Worm (Caenorhabditis elegans) whole organism, early embryonic: Measurements from ENCODE around the gene tbx-8.

Experiments used
- aly-1 ChIP-seq: sonication (generic microtip); optimal IDR thresholded peaks from 2 replicates; lab custom pipeline; 2016; ENCODE audit warnings: missing genetic modification characterization, missing compliant biosample characterization
- ama-1 ChIP-seq: fragments of 150-350 bp; optimal IDR thresholded peaks from 2 replicates; lab custom pipeline; 2014
- ceh-13 ChIP-seq: fragments of 200-800 bp; sonication (Bioruptor generic); optimal IDR thresholded peaks from 2 replicates; lab custom pipeline; 2018; ENCODE audit warnings: mild to moderate bottlenecking, missing genetic modification characterization, missing compliant biosample characterization
- ceh-36 ChIP-seq: sonication (generic microtip); optimal IDR thresholded peaks from 2 replicates; lab custom pipeline; 2016; ENCODE audit warnings: missing genetic modification characterization, inconsistent platforms, missing compliant biosample characterization
- flt-1 ChIP-seq: fragments of 200-800 bp; sonication (Bioruptor generic); IDR thresholded peaks from 2 replicates; pipeline ENCODE4 v1.3.6; 2022; ENCODE audit warnings: missing genetic modification characterization, missing compliant biosample characterization
- hmbx-1 ChIP-seq: sonication (generic microtip); optimal IDR thresholded peaks from 2 replicates; lab custom pipeline; 2016; ENCODE audit warnings: mild to moderate bottlenecking, missing genetic modification characterization, missing compliant biosample characterization
- hmg-4 ChIP-seq: fragments of 200-800 bp; sonication (Bioruptor generic); optimal IDR thresholded peaks from 2 replicates; lab custom pipeline; 2018; ENCODE audit warnings: mild to moderate bottlenecking, missing genetic modification characterization, missing compliant biosample characterization
- hnd-1 ChIP-seq: sonication (generic microtip); optimal IDR thresholded peaks from 2 replicates; lab custom pipeline; 2016; ENCODE audit warnings: missing genetic modification characterization, missing compliant biosample characterization
- tbx-11 ChIP-seq: fragments of 200-800 bp; sonication (Bioruptor generic); IDR thresholded peaks from 2 replicates; pipeline ENCODE4 v1.3.6; 2022; ENCODE audit warnings: missing genetic modification characterization, missing compliant biosample characterization
- tra-4 ChIP-seq: sonication (generic microtip); optimal IDR thresholded peaks from 2 replicates; lab custom pipeline; 2017; ENCODE audit warnings: missing genetic modification characterization, missing compliant biosample characterization

DNA sequence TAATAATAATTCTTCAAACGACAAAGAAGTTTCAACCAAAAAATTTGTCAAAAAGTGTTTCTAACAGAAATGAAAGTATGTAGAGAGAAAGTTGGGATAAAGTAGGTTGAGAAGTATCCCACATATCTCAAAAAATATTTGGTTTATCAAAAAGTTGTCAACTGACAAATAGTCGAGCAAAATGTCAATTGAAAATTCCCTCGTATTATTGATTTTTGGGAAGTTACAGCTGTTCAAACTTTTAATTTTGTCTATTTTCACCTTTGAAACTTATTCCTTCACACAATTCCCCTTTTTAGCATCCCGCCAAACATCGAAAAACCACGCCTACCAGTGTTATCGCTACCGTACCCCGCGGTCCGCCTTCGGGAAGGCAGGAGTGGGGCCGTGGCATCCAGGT, at the start of gene tbx-8:
- TF ChIP-seq aly-1 (tag; lab: Kevin White, UChicago) (no peak), tra-4 (tag; lab: Kevin White, UChicago) (no peak), ama-1 (lab: Kevin White, UChicago) (no peak), hmbx-1 (no peak), hnd-1 (tag; lab: Kevin White, UChicago) (no peak), hmg-4 (GFP tag; lab: Kevin White, UChicago) (no peak), ceh-13 (GFP tag; lab: Kevin White, UChicago) (no peak), tbx-11 (no peak), ceh-36 (tag; lab: Kevin White, UChicago) (no peak), flt-1 (no peak)
